Worm (Caenorhabditis elegans): ENCODE results near the gene sup-10.

Gene sup-10

ce11 chrX:17505547-17506181 lies 22.5 kb upstream of the sup-10 start (continued):
- peak; percentile 62 for TF ChIP-seq snpc-4 (tag; optimal IDR thresholded peaks at IDR 0.05)
- TF ChIP-seq nhr-71 (tag; optimal IDR thresholded peaks at IDR 0.05), result peak; percentile 99
- no peak for TF ChIP-seq ama-1 (optimal IDR thresholded peaks at IDR 0.05)
- peak; percentile 62 to 71 for TF ChIP-seq lin-35 (GFP tag; optimal IDR thresholded peaks at IDR 0.05)
- peak; percentile 43 for TF ChIP-seq blmp-1 (tag; optimal IDR thresholded peaks at IDR 0.05)
- TF ChIP-seq sox-4 (tag; optimal IDR thresholded peaks at IDR 0.05), result peak; percentile 47
- peak in 1 of 6 experiments; percentile 48 for TF ChIP-seq elt-3 (tag; optimal IDR thresholded peaks at IDR 0.05)
- TF ChIP-seq ets-5 (GFP tag; IDR thresholded peaks at IDR 0.05), result no peak
- peak; percentile 57 for TF ChIP-seq hpl-2 (GFP tag; optimal IDR thresholded peaks at IDR 0.05)
- peak; percentile 57 for TF ChIP-seq zip-4 (GFP tag; optimal IDR thresholded peaks at IDR 0.05)
- TF ChIP-seq ceh-8 (GFP tag; optimal IDR thresholded peaks at IDR 0.05), result peak; percentile 40
- peak; percentile 34 for TF ChIP-seq C04F5.9 (tag; optimal IDR thresholded peaks at IDR 0.05)
- TF ChIP-seq elt-2 (tag; optimal IDR thresholded peaks at IDR 0.05), result peak; percentile 77
- peak; percentile 46; the same call in 1 of the 2 replicates for TF ChIP-seq ceh-88 (GFP tag; IDR thresholded peaks at IDR 0.05)
- no peak for TF ChIP-seq Y116A8C.19 (tag; optimal IDR thresholded peaks at IDR 0.05; ENCODE audit: borderline replicate concordance)
- TF ChIP-seq C16A3.4 (tag; optimal IDR thresholded peaks at IDR 0.05), result peak; percentile 75
- TF ChIP-seq nhr-237 (tag; optimal IDR thresholded peaks at IDR 0.05), result peak; percentile 88
- TF ChIP-seq jun-1 (tag; optimal IDR thresholded peaks at IDR 0.05), result no peak
- TF ChIP-seq nhr-20 (tag; optimal IDR thresholded peaks at IDR 0.05), result peak; percentile 99
- TF ChIP-seq nhr-47 (tag; optimal IDR thresholded peaks at IDR 0.05), result peak; percentile 92
- peak; percentile 87 for TF ChIP-seq dsc-1 (tag; optimal IDR thresholded peaks at IDR 0.05)
- no peak for TF ChIP-seq ceh-90 (tag; optimal IDR thresholded peaks at IDR 0.05)
- peak; percentile 73 to 76 (median 74) for TF ChIP-seq ceh-82 (tag; optimal IDR thresholded peaks at IDR 0.05)
- 0 out of 2 replicates have a peak, but pooled peaks have one; percentile 16 for TF ChIP-seq mab-9 (GFP tag; IDR thresholded peaks at IDR 0.05)
- TF ChIP-seq fkh-10 (GFP tag; optimal IDR thresholded peaks at IDR 0.05), result peak; percentile 51
- TF ChIP-seq swsn-7 (tag; optimal IDR thresholded peaks at IDR 0.05), result peak; percentile 94
- TF ChIP-seq irx-1 (tag; optimal IDR thresholded peaks at IDR 0.05), result peak; percentile 69
- peak; percentile 60 for TF ChIP-seq lin-13 (GFP tag; optimal IDR thresholded peaks at IDR 0.05)
- TF ChIP-seq xbp-1 (tag; optimal IDR thresholded peaks at IDR 0.05), result peak; percentile 84
- peak; percentile 72 for TF ChIP-seq grh-1 (GFP tag; IDR thresholded peaks at IDR 0.05)
- TF ChIP-seq rnt-1 (tag; optimal IDR thresholded peaks at IDR 0.05), result peak; percentile 91
- no peak for TF ChIP-seq tlp-1 (tag; optimal IDR thresholded peaks at IDR 0.05)
- TF ChIP-seq nhr-90 (tag; optimal IDR thresholded peaks at IDR 0.05; ENCODE audit: poor library complexity), result peak; percentile 79
- peak; percentile 93 for TF ChIP-seq nhr-19 (GFP tag; conservative IDR thresholded peaks at IDR 0.05)
- peak; percentile 60 to 72 for TF ChIP-seq efl-1 (optimal IDR thresholded peaks at IDR 0.05)
- no peak for TF ChIP-seq efl-1 (GFP tag; optimal IDR thresholded peaks at IDR 0.05 in 1 of 2)
- peak; percentile 95 to 96 for TF ChIP-seq egl-27 (tag; optimal IDR thresholded peaks at IDR 0.05)
- TF ChIP-seq ztf-11 (tag; optimal IDR thresholded peaks at IDR 0.05), result no peak
- peak; percentile 80 for TF ChIP-seq mef-2 (tag; optimal IDR thresholded peaks at IDR 0.05)
- TF ChIP-seq zag-1 (tag; optimal IDR thresholded peaks at IDR 0.05), result peak; percentile 59
- TF ChIP-seq unc-98 (GFP tag; IDR thresholded peaks at IDR 0.05), result peak; percentile 56; the same call in 1 of the 2 replicates

DNA sequence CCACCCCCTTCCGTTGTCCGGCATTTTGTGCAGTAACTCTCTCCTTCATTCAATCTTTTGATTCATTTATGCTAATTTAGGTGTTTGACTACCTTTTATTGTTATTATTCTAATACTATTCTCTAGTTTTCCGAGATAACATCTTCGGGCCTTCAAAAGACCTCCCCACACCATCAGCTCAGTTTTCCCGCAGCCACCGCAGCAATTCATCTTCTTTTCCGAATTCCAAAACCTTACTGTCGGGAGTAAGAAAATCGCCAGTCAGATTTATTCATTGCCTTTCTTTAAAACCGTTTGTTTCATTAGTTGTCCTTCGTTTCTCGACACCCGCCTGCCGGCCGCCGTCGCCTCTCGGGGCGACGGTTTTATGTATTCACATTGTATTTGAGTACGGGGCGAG lies 20.0 kb upstream of the sup-10 start:
- TF ChIP-seq nhr-20 (tag; optimal IDR thresholded peaks at IDR 0.05), result peak; percentile 68
- no peak for TF ChIP-seq aha-1 (tag; optimal IDR thresholded peaks at IDR 0.05)
- peak; percentile 11 for TF ChIP-seq rnt-1 (tag; optimal IDR thresholded peaks at IDR 0.05)
- TF ChIP-seq nhr-85 (tag), result peak; percentile 74
- TF ChIP-seq lin-14 (GFP tag; optimal IDR thresholded peaks at IDR 0.05), result peak; percentile 36
- no peak for TF ChIP-seq egl-27 (tag; optimal IDR thresholded peaks at IDR 0.05)
